Worm (Caenorhabditis elegans) whole organism, mixed stage, embryonic: ENCODE measurements around the gene nhr-277.
"Not testable (repeated sequence)": the region's sequence is repeated elsewhere in the genome, so short reads cannot be mapped to it uniquely, and the experiment has no call there.

Experiments
- nhr-237 ChIP-seq: fragments of 150-350 bp; optimal IDR thresholded peaks from 2 replicates; lab custom pipeline; 2014; ENCODE audit warnings: missing biosample characterization, missing genetic modification characterization
- ztf-11 ChIP-seq: fragments of 150-350 bp; optimal IDR thresholded peaks from 2 replicates; lab custom pipeline; 2014; ENCODE audit warnings: missing biosample characterization, missing genetic modification characterization

ce11 chrIV:2719734-2720133, 23.1 kb upstream of the nhr-277 start, which contains the start of gene ndua-12:
- not testable (repeated sequence) for TF ChIP-seq ztf-11; nhr-237 (tag; lab: Kevin White, UChicago)
